Worm (Caenorhabditis elegans) whole organism, young adult: ENCODE data around the gene Y51A2B.6.

ENCODE experiments used
- F49E8.2 ChIP-seq: sonication (generic microtip); optimal IDR thresholded peaks from 3 replicates; lab custom pipeline; 2017; ENCODE audit warnings: missing genetic modification characterization, mild to moderate bottlenecking, missing compliant biosample characterization, antibody characterized with exemption, moderate library complexity; ENCODE audit not compliant: insufficient read depth
- ama-1 ChIP-seq, 3 experiments: fragments of 150-350 bp in 1 of 3; sonication (generic microtip) in 2 of 3; optimal IDR thresholded peaks; 2 replicates each; lab custom pipeline; 2014 to 2018; ENCODE audit warnings: missing biosample characterization in 2 of 3, missing genetic modification characterization in 2 of 3, missing genetic modification reagents in 2 of 3
- aptf-2 ChIP-seq: fragments of 200-800 bp; sonication (Bioruptor generic); conservative IDR thresholded peaks from 2 replicates; pipeline ENCODE4 v1.3.6; 2022; ENCODE audit warnings: missing genetic modification reagents, missing genetic modification characterization, missing compliant biosample characterization
- hsf-1 ChIP-seq: fragments of 200-800 bp; sonication (Bioruptor generic); IDR thresholded peaks from 2 replicates; pipeline ENCODE4 v1.3.6; 2022; ENCODE audit warnings: missing genetic modification reagents, missing genetic modification characterization, missing compliant biosample characterization
- nfyb-1 ChIP-seq: fragments of 200-800 bp; sonication (Bioruptor generic); IDR thresholded peaks from 2 replicates; pipeline ENCODE4 v1.3.6; 2022; ENCODE audit warnings: missing genetic modification reagents, missing genetic modification characterization, missing compliant biosample characterization
- nhr-80 ChIP-seq: sonication (generic microtip); optimal IDR thresholded peaks from 2 replicates; lab custom pipeline; 2016; ENCODE audit warnings: missing genetic modification characterization, missing compliant biosample characterization
- snpc-1.1 ChIP-seq: sonication (generic microtip); optimal IDR thresholded peaks from 2 replicates; lab custom pipeline; 2017; ENCODE audit warnings: missing genetic modification characterization, mild to moderate bottlenecking, missing compliant biosample characterization, antibody characterized with exemption, moderate library complexity, missing genotype, missing genetic modification reagents; ENCODE audit not compliant: insufficient read depth
- tbp1 ChIP-seq: fragments of 200-800 bp; sonication (Bioruptor generic); optimal IDR thresholded peaks from 2 replicates; lab custom pipeline; 2018; ENCODE audit warnings: mild to moderate bottlenecking, missing genetic modification characterization, missing compliant biosample characterization

DNA sequence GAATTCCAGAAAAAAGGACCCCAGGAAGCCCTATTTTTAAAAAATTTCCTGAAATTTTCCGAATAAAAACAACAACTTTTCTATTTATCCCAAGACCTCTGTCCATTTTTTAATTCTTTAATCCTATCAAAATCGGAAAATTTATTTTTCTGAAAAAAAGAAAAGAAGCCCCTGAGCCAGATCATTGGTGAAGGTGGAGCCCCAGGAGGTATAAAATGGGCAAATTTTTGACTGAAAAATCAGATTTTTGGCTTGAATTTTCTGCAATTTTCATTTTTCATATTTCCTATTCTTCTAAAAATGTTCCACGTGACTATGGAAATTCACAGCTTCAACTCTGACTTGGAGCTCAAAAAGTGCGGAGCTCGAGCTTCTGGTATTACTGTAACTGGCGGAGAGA lies 15.3 kb downstream of the Y51A2B.6 start, which contains the start of gene Y51A2B.8:
- TF ChIP-seq hsf-1 (GFP tag; lab: Robert Waterston, UW) (no peak), ama-1 (optimal IDR thresholded peaks at IDR 0.05; lab: Kevin White, UChicago) (no peak), ama-1 (GFP tag; optimal IDR thresholded peaks at IDR 0.05; lab: Kevin White, UChicago) (no peak), tbp1 (GFP tag; lab: Kevin White, UChicago) (no peak), aptf-2 (GFP tag; lab: Robert Waterston, UW) (no peak), F49E8.2 (tag; lab: Kevin White, UChicago) (no peak), nfyb-1 (GFP tag; lab: Robert Waterston, UW) (no peak), nhr-80 (tag; lab: Kevin White, UChicago) (no peak), snpc-1.1 (tag; lab: Kevin White, UChicago) (no peak)
